Fruit fly (Drosophila melanogaster) whole organism, embryonic: Measurements from ENCODE around the gene nonA.

Experiments
- Ada2b ChIP-seq: fragments of 200-800 bp; sonication (Bioruptor generic); IDR thresholded peaks from 2 replicates; pipeline ENCODE4 v1.3.6; 2022; ENCODE audit warnings: missing biosample characterization, missing genetic modification characterization
- B-H2 ChIP-seq: fragments of 200-800 bp; sonication (Bioruptor generic); optimal IDR thresholded peaks from 2 replicates; lab custom pipeline; 2018; ENCODE audit warnings: missing biosample characterization, mild to moderate bottlenecking, missing genetic modification characterization
- Blimp-1 ChIP-seq: fragments of 200-800 bp; sonication (Bioruptor generic); optimal IDR thresholded peaks from 3 replicates; lab custom pipeline; 2018; ENCODE audit warnings: missing biosample characterization, missing genetic modification characterization, mild to moderate bottlenecking, moderate library complexity, missing genetic modification reagents
- CG10543 ChIP-seq: fragments of 200-800 bp; sonication (Bioruptor generic); optimal IDR thresholded peaks from 3 replicates; lab custom pipeline; 2017; ENCODE audit warnings: missing biosample characterization, mild to moderate bottlenecking, missing genetic modification characterization, moderate library complexity
- CG12219 ChIP-seq: fragments of 200-800 bp; sonication (Bioruptor generic); optimal IDR thresholded peaks from 3 replicates; lab custom pipeline; 2018; ENCODE audit warnings: missing biosample characterization, mild to moderate bottlenecking, missing genetic modification characterization
- CG12769 ChIP-seq: fragments of 200-800 bp; sonication (Bioruptor generic); optimal IDR thresholded peaks from 2 replicates; lab custom pipeline; 2019; ENCODE audit warnings: missing biosample characterization, mild to moderate bottlenecking, missing genetic modification characterization, moderate library complexity
- CG14860 ChIP-seq: fragments of 200-800 bp; sonication (Bioruptor generic); IDR thresholded peaks from 3 replicates; pipeline ENCODE4 v1.3.6; 2022; ENCODE audit warnings: missing biosample characterization, missing genetic modification characterization; ENCODE audit not compliant: partially characterized antibody
- CG16815 ChIP-seq: fragments of 200-800 bp; sonication (Bioruptor generic); optimal IDR thresholded peaks from 3 replicates; lab custom pipeline; 2017; ENCODE audit warnings: missing biosample characterization, mild to moderate bottlenecking, missing genetic modification characterization
- CG18619 ChIP-seq: fragments of 200-800 bp; sonication (Bioruptor generic); optimal IDR thresholded peaks from 3 replicates; lab custom pipeline; 2017; ENCODE audit warnings: missing biosample characterization, mild to moderate bottlenecking, missing genetic modification characterization
- CG2120 ChIP-seq: fragments of 200-800 bp; sonication (Bioruptor generic); optimal IDR thresholded peaks from 3 replicates; lab custom pipeline; 2016; ENCODE audit warnings: missing biosample characterization, missing genetic modification characterization
- CG3281 ChIP-seq: fragments of 200-800 bp; sonication (Bioruptor generic); optimal IDR thresholded peaks from 3 replicates; lab custom pipeline; 2017; ENCODE audit warnings: missing biosample characterization, mild to moderate bottlenecking, missing genetic modification characterization
- CG4820 ChIP-seq: fragments of 200-800 bp; sonication (Bioruptor generic); optimal IDR thresholded peaks from 3 replicates; lab custom pipeline; 2016; ENCODE audit warnings: missing biosample characterization, missing genetic modification characterization
- CG6254 ChIP-seq: fragments of 200-800 bp; sonication (Bioruptor generic); optimal IDR thresholded peaks from 3 replicates; lab custom pipeline; 2017; ENCODE audit warnings: mild to moderate bottlenecking, missing biosample characterization, missing genetic modification reagents, missing genetic modification characterization
- CG6272 ChIP-seq: fragments of 200-800 bp; sonication (Bioruptor generic); IDR thresholded peaks from 2 replicates; pipeline ENCODE4 v1.3.6; 2022; ENCODE audit warnings: missing biosample characterization, missing genetic modification characterization
- CG7928 ChIP-seq: fragments of 200-800 bp; sonication (Bioruptor generic); optimal IDR thresholded peaks from 2 replicates; lab custom pipeline; 2017; ENCODE audit warnings: missing biosample characterization, mild to moderate bottlenecking, missing genetic modification characterization
- CG9609 ChIP-seq: fragments of 200-800 bp; sonication (Bioruptor generic); optimal IDR thresholded peaks from 3 replicates; lab custom pipeline; 2016; ENCODE audit warnings: missing biosample characterization, missing genetic modification characterization
- CTCF ChIP-seq: fragments of 200-800 bp; sonication (Bioruptor generic); optimal IDR thresholded peaks from 2 replicates; lab custom pipeline; 2017; ENCODE audit warnings: missing biosample characterization, mild to moderate bottlenecking, missing genetic modification characterization, moderate library complexity
- Dip2 ChIP-seq: fragments of 200-800 bp; sonication (Bioruptor generic); IDR thresholded peaks from 2 replicates; pipeline ENCODE4 v1.3.6; 2022; ENCODE audit warnings: missing biosample characterization, missing genetic modification characterization
- Ets97D ChIP-seq: fragments of 200-800 bp; sonication (Bioruptor generic); optimal IDR thresholded peaks from 3 replicates; lab custom pipeline; 2016; ENCODE audit warnings: missing biosample characterization, missing genetic modification characterization
- Fer2 ChIP-seq: fragments of 200-800 bp; sonication (Bioruptor generic); optimal IDR thresholded peaks from 2 replicates; lab custom pipeline; 2018; ENCODE audit warnings: missing biosample characterization, mild to moderate bottlenecking, missing genetic modification characterization, moderate library complexity
- H2.0 ChIP-seq: fragments of 200-800 bp; sonication (Bioruptor generic); IDR thresholded peaks from 2 replicates; pipeline ENCODE4 v1.3.6; 2022; ENCODE audit warnings: missing biosample characterization, missing genetic modification characterization
- Hand ChIP-seq: fragments of 200-800 bp; sonication (Bioruptor generic); optimal IDR thresholded peaks from 2 replicates; lab custom pipeline; 2017; ENCODE audit warnings: mild to moderate bottlenecking, missing biosample characterization, missing genetic modification reagents, missing genetic modification characterization
- MESR4 ChIP-seq: fragments of 200-800 bp; sonication (Bioruptor generic); optimal IDR thresholded peaks from 2 replicates; lab custom pipeline; 2018; ENCODE audit warnings: missing biosample characterization, mild to moderate bottlenecking, missing genetic modification characterization, moderate library complexity
- NK7.1 ChIP-seq: fragments of 200-800 bp; sonication (Bioruptor generic); optimal IDR thresholded peaks from 3 replicates; lab custom pipeline; 2016; ENCODE audit warnings: missing biosample characterization, missing genetic modification characterization
- Nf-YA ChIP-seq: fragments of 200-800 bp; sonication (Bioruptor generic); IDR thresholded peaks from 2 replicates; pipeline ENCODE4 v1.3.6; 2022; ENCODE audit warnings: missing biosample characterization, missing genetic modification characterization
- Scr ChIP-seq: fragments of 200-800 bp; sonication (Bioruptor generic); IDR thresholded peaks from 2 replicates; pipeline ENCODE4 v1.3.6; 2022; ENCODE audit warnings: missing biosample characterization, missing genetic modification characterization; ENCODE audit not compliant: partially characterized antibody
- YL-1 ChIP-seq: fragments of 200-800 bp; sonication (Bioruptor generic); optimal IDR thresholded peaks from 3 replicates; lab custom pipeline; 2017; ENCODE audit warnings: missing biosample characterization, mild to moderate bottlenecking, missing genetic modification characterization
- ase ChIP-seq: fragments of 200-800 bp; sonication (Bioruptor generic); IDR thresholded peaks from 3 replicates; pipeline ENCODE4 v1.3.6; 2022; ENCODE audit warnings: missing biosample characterization, missing genetic modification characterization
- cad ChIP-seq: fragments of >200 bp; optimal IDR thresholded peaks from 2 replicates; lab custom pipeline; 2017; ENCODE audit warnings: missing biosample characterization, missing genetic modification characterization
- chn ChIP-seq: fragments of 200-800 bp; sonication (Bioruptor generic); optimal IDR thresholded peaks from 2 replicates; lab custom pipeline; 2016; ENCODE audit warnings: missing biosample characterization, missing genetic modification characterization
- corto ChIP-seq: fragments of 200-800 bp; sonication (Bioruptor generic); optimal IDR thresholded peaks from 2 replicates; lab custom pipeline; 2016; ENCODE audit warnings: missing biosample characterization, mild to moderate bottlenecking, missing genetic modification characterization, moderate library complexity
- dmrt99B ChIP-seq: fragments of 200-800 bp; sonication (Bioruptor generic); optimal IDR thresholded peaks from 2 replicates; lab custom pipeline; 2018; ENCODE audit warnings: missing biosample characterization, mild to moderate bottlenecking, missing genetic modification characterization, moderate library complexity
- en ChIP-seq: fragments of 200-800 bp; sonication (Bioruptor generic); optimal IDR thresholded peaks from 2 replicates; lab custom pipeline; 2016; ENCODE audit warnings: missing biosample characterization, missing genetic modification characterization
- fd102C ChIP-seq: fragments of 200-800 bp; sonication (Bioruptor generic); optimal IDR thresholded peaks from 2 replicates; lab custom pipeline; 2018; ENCODE audit warnings: missing biosample characterization, mild to moderate bottlenecking, missing genetic modification characterization, moderate library complexity
- fru ChIP-seq: fragments of >200 bp; optimal IDR thresholded peaks from 2 replicates; lab custom pipeline; 2017
- gem ChIP-seq: fragments of 200-800 bp; sonication (Bioruptor generic); optimal IDR thresholded peaks from 2 replicates; lab custom pipeline; 2019; ENCODE audit warnings: missing biosample characterization, mild to moderate bottlenecking, missing genetic modification characterization, moderate library complexity
- gfzf ChIP-seq: fragments of 200-800 bp; sonication (Bioruptor generic); optimal IDR thresholded peaks from 2 replicates; lab custom pipeline; 2016; ENCODE audit warnings: missing biosample characterization, mild to moderate bottlenecking, missing genetic modification characterization, moderate library complexity
- ind ChIP-seq: fragments of 200-800 bp; sonication (Bioruptor generic); optimal IDR thresholded peaks from 3 replicates; lab custom pipeline; 2016; ENCODE audit warnings: missing biosample characterization, missing genetic modification characterization
- jigr1 ChIP-seq: fragments of 200-800 bp; sonication (Bioruptor generic); IDR thresholded peaks from 3 replicates; pipeline ENCODE4 v1.3.6; 2022; ENCODE audit warnings: missing biosample characterization, missing genetic modification characterization
- jing ChIP-seq: fragments of 200-800 bp; sonication (Bioruptor generic); optimal IDR thresholded peaks from 2 replicates; lab custom pipeline; 2018; ENCODE audit warnings: missing biosample characterization, mild to moderate bottlenecking, missing genetic modification characterization
- kay ChIP-seq: fragments of 200-800 bp; sonication (Bioruptor generic); optimal IDR thresholded peaks from 2 replicates; lab custom pipeline; 2016; ENCODE audit warnings: missing biosample characterization, missing genetic modification characterization
- lbe ChIP-seq: fragments of 200-800 bp; sonication (Bioruptor generic); optimal IDR thresholded peaks from 2 replicates; lab custom pipeline; 2016; ENCODE audit warnings: missing biosample characterization, mild to moderate bottlenecking, missing genetic modification characterization
- mam ChIP-seq: fragments of 200-800 bp; sonication (Bioruptor generic); optimal IDR thresholded peaks from 3 replicates; lab custom pipeline; 2016; ENCODE audit warnings: missing biosample characterization, missing genetic modification characterization
- sc ChIP-seq, 3 experiments: fragments of >200 bp in 2 of 3; fragments of 200-800 bp in 1 of 3; sonication (Bioruptor generic) in 1 of 3; optimal IDR thresholded peaks; 2 replicates in 2 of 3; 3 replicates in 1 of 3; lab custom pipeline; 2017; ENCODE audit warnings: mild to moderate bottlenecking in 1 of 3, missing biosample characterization in 1 of 3, missing genetic modification characterization in 1 of 3, missing genetic modification reagents in 1 of 3
- sd ChIP-seq: fragments of 200-800 bp; sonication (Bioruptor generic); optimal IDR thresholded peaks from 3 replicates; lab custom pipeline; 2018; ENCODE audit warnings: missing biosample characterization, mild to moderate bottlenecking, missing genetic modification characterization, moderate library complexity
- sna ChIP-seq: fragments of 200-800 bp; sonication (Bioruptor generic); IDR thresholded peaks from 2 replicates; pipeline ENCODE4 v1.3.6; 2022; ENCODE audit warnings: missing biosample characterization, missing genetic modification characterization; ENCODE audit not compliant: partially characterized antibody
- vfl ChIP-seq: fragments of 200-800 bp; sonication (Bioruptor generic); optimal IDR thresholded peaks from 2 replicates; lab custom pipeline; 2016; ENCODE audit warnings: missing biosample characterization, missing genetic modification characterization
- vvl ChIP-seq: fragments of 200-800 bp; sonication (Bioruptor generic); IDR thresholded peaks from 2 replicates; pipeline ENCODE4 v1.3.6; 2022; ENCODE audit warnings: missing biosample characterization, missing genetic modification characterization
- wor ChIP-seq: fragments of 200-800 bp; sonication (Bioruptor generic); IDR thresholded peaks from 2 replicates; pipeline ENCODE4 v1.3.6; 2022; ENCODE audit warnings: missing biosample characterization, missing genetic modification characterization

Gene nonA

dm6 chrX:16384843-16385726 lies 23.7 kb downstream of the nonA start, which contains the start of the genes CG9992 and CG4239 (continued):
- TF ChIP-seq sc (optimal IDR thresholded peaks at IDR 0.05; lab: Kevin White, UChicago) (no peak), sc (GFP tag; optimal IDR thresholded peaks at IDR 0.05; lab: Kevin White, UChicago) (no peak), sna (no peak), vvl (GFP tag; lab: Robert Waterston, UW) (peak; percentile 39; the same call in 1 of the 2 replicates), ind (GFP tag; lab: Kevin White, UChicago) (peak; percentile 76), Ada2b (GFP tag; lab: Robert Waterston, UW) (0 out of 2 replicates have a peak, but pooled peaks have one; percentile 29), Blimp-1 (peak; percentile 57), Nf-YA (no peak), kay (GFP tag; lab: Kevin White, UChicago) (no peak), CG18619 (GFP tag; lab: Kevin White, UChicago) (peak; percentile 46), fru (lab: Kevin White, UChicago) (no peak), CG3281 (peak; percentile 44), Ets97D (peak; percentile 27), corto (GFP tag; lab: Kevin White, UChicago) (no peak), CTCF (GFP tag; lab: Kevin White, UChicago) (no peak), fd102C (GFP tag; lab: Kevin White, UChicago) (no peak), H2.0 (GFP tag; lab: Robert Waterston, UW) (no peak), MESR4 (GFP tag; lab: Kevin White, UChicago) (no peak), ase (GFP tag; lab: Robert Waterston, UW) (no peak), CG12769 (tag; lab: Kevin White, UChicago) (peak; percentile 4), mam (peak; percentile 61), jing (GFP tag; lab: Kevin White, UChicago) (no peak), CG6272 (GFP tag; lab: Robert Waterston, UW) (peak; percentile 61), CG10543 (peak; percentile 36), CG6254 (GFP tag; lab: Kevin White, UChicago) (no peak), vfl (GFP tag; lab: Kevin White, UChicago) (no peak), Dip2 (GFP tag; lab: Robert Waterston, UW) (no peak), YL-1 (GFP tag; lab: Kevin White, UChicago) (no peak), chn (peak; percentile 39), Fer2 (tag; lab: Kevin White, UChicago) (peak; percentile 56), CG9609 (GFP tag; lab: Kevin White, UChicago) (peak; percentile 48), jigr1 (GFP tag; lab: Robert Waterston, UW) (no peak), Hand (GFP tag; lab: Kevin White, UChicago) (no peak), NK7.1 (GFP tag; lab: Kevin White, UChicago) (no peak), gfzf (GFP tag; lab: Kevin White, UChicago) (peak; percentile 62), CG14860 (peak; percentile 45; the same call in 1 of the 3 replicates), CG16815 (GFP tag; lab: Kevin White, UChicago) (peak; percentile 71), CG12219 (GFP tag; lab: Kevin White, UChicago) (no peak), CG7928 (GFP tag; lab: Kevin White, UChicago) (no peak), dmrt99B (tag; lab: Kevin White, UChicago) (peak; percentile 53), en (GFP tag; lab: Kevin White, UChicago) (no peak), CG4820 (GFP tag; lab: Kevin White, UChicago) (peak; percentile 3), sd (tag; lab: Kevin White, UChicago) (peak; percentile 10), lbe (GFP tag; lab: Kevin White, UChicago) (no peak), gem (peak; percentile 79), Scr (GFP tag; lab: Robert Waterston, UW) (peak; percentile 65), cad (no peak), wor (GFP tag; lab: Robert Waterston, UW) (no peak), CG2120 (GFP tag; lab: Kevin White, UChicago) (peak; percentile 66), B-H2 (GFP tag; lab: Kevin White, UChicago) (no peak)
